Fruit fly (Drosophila melanogaster) whole organism, wandering third instar larva: ENCODE measurements around the gene CG5644.

Experiments used
- Abd-B ChIP-seq: fragments of >200 bp; optimal IDR thresholded peaks from 2 replicates; lab custom pipeline; 2017; ENCODE audit warnings: missing biosample characterization, missing genetic modification characterization
- CG32264 ChIP-seq: fragments of 200-800 bp; sonication (Bioruptor generic); optimal IDR thresholded peaks from 2 replicates; lab custom pipeline; 2016; ENCODE audit warnings: missing biosample characterization, missing genetic modification characterization
- CG9705 ChIP-seq: fragments of 200-800 bp; sonication (Bioruptor generic); optimal IDR thresholded peaks from 2 replicates; lab custom pipeline; 2018; ENCODE audit warnings: missing biosample characterization, mild to moderate bottlenecking, missing genetic modification characterization
- CrebA ChIP-seq: fragments of 200-800 bp; sonication (Bioruptor generic); optimal IDR thresholded peaks from 2 replicates; lab custom pipeline; 2016; ENCODE audit warnings: missing biosample characterization, mild to moderate bottlenecking, missing genetic modification characterization, borderline replicate concordance
- Dif ChIP-seq: fragments of 200-275, 200-300 bp; sonication (Bioruptor generic); optimal IDR thresholded peaks from 2 replicates; lab custom pipeline; 2018; ENCODE audit warnings: missing biosample characterization, missing genetic modification characterization; ENCODE audit not compliant: partially characterized antibody
- GATAd ChIP-seq: sonication (Bioruptor generic); optimal IDR thresholded peaks from 2 replicates; lab custom pipeline; 2016; ENCODE audit warnings: missing biosample characterization, missing genetic modification characterization
- HLH106 ChIP-seq: fragments of 200-800 bp; optimal IDR thresholded peaks from 3 replicates; lab custom pipeline; 2019; ENCODE audit warnings: missing biosample characterization, mild to moderate bottlenecking, missing genetic modification characterization, moderate library complexity
- Hnf4 ChIP-seq: fragments of 200-800 bp; sonication (Bioruptor generic); optimal IDR thresholded peaks from 2 replicates; lab custom pipeline; 2016; ENCODE audit warnings: missing biosample characterization, mild to moderate bottlenecking, missing genetic modification characterization
- Hr83 ChIP-seq: fragments of 200-300 bp; sonication (Bioruptor generic); optimal IDR thresholded peaks from 2 replicates; lab custom pipeline; 2016; ENCODE audit warnings: missing biosample characterization, mild to moderate bottlenecking, missing genetic modification characterization, moderate library complexity; ENCODE audit not compliant: poor library complexity, severe bottlenecking
- Jra ChIP-seq: sonication (Bioruptor generic); optimal IDR thresholded peaks from 2 replicates; lab custom pipeline; 2016; ENCODE audit warnings: missing biosample characterization, missing genetic modification characterization
- Myc ChIP-seq: fragments of >200 bp; optimal IDR thresholded peaks from 2 replicates; lab custom pipeline; 2017
- N ChIP-seq: fragments of >200 bp; optimal IDR thresholded peaks from 2 replicates; lab custom pipeline; 2018; ENCODE audit warnings: missing biosample characterization, missing external identifiers, missing genetic modification characterization
- OdsH ChIP-seq: fragments of 200-800 bp; sonication (Bioruptor generic); optimal IDR thresholded peaks from 2 replicates; lab custom pipeline; 2016; ENCODE audit warnings: missing biosample characterization, mild to moderate bottlenecking, missing genetic modification characterization
- Sp1 ChIP-seq: fragments of 200-800 bp; sonication (Bioruptor generic); optimal IDR thresholded peaks from 3 replicates; lab custom pipeline; 2019; ENCODE audit warnings: missing biosample characterization, mild to moderate bottlenecking, missing genetic modification characterization, moderate library complexity
- Vsx2 ChIP-seq: fragments of 200-300, 225-300 bp; sonication (Bioruptor generic); optimal IDR thresholded peaks from 2 replicates; lab custom pipeline; 2018; ENCODE audit warnings: missing biosample characterization, missing genetic modification characterization; ENCODE audit not compliant: partially characterized antibody
- br ChIP-seq: fragments of 200-800 bp; sonication (Bioruptor generic); optimal IDR thresholded peaks from 2 replicates; lab custom pipeline; 2016; ENCODE audit warnings: missing biosample characterization, missing genetic modification characterization
- brk ChIP-seq: fragments of 200-800 bp; sonication (Bioruptor generic); optimal IDR thresholded peaks from 2 replicates; lab custom pipeline; 2016; ENCODE audit warnings: missing biosample characterization, mild to moderate bottlenecking, missing genetic modification characterization
- dl ChIP-seq, 2 experiments: fragments of 175-275, 200-275 bp in 1 of 2; fragments of 200-275 bp in 1 of 2; sonication (Bioruptor generic); optimal IDR thresholded peaks; lab custom pipeline; 2018; ENCODE audit warnings: mild to moderate bottlenecking in 2 of 2, missing biosample characterization in 2 of 2, missing genetic modification characterization in 2 of 2, moderate library complexity in 2 of 2; ENCODE audit not compliant: partially characterized antibody in 2 of 2, insufficient read depth in 1 of 2
- dsf ChIP-seq: sonication (Bioruptor generic); optimal IDR thresholded peaks from 2 replicates; lab custom pipeline; 2016; ENCODE audit warnings: missing biosample characterization, missing genetic modification characterization, borderline replicate concordance
- ey ChIP-seq: fragments of 200-800 bp; sonication (Bioruptor generic); optimal IDR thresholded peaks from 2 replicates; lab custom pipeline; 2016; ENCODE audit warnings: missing biosample characterization, missing genetic modification characterization
- foxo ChIP-seq, 2 experiments: fragments of 200-800 bp; sonication (Bioruptor generic); optimal IDR thresholded peaks; 2 replicates in 1 of 2; 3 replicates in 1 of 2; lab custom pipeline; 2016 to 2017; ENCODE audit warnings: missing biosample characterization in 2 of 2, missing genetic modification characterization in 2 of 2
- fru ChIP-seq: fragments of 200-800 bp; sonication (Bioruptor generic); optimal IDR thresholded peaks from 3 replicates; lab custom pipeline; 2016; ENCODE audit warnings: missing biosample characterization, mild to moderate bottlenecking, missing genetic modification characterization
- h ChIP-seq: fragments of 200-800 bp; sonication (Bioruptor generic); optimal IDR thresholded peaks from 3 replicates; lab custom pipeline; 2016; ENCODE audit warnings: missing biosample characterization, mild to moderate bottlenecking, missing genetic modification characterization
- jim ChIP-seq: fragments of 175-275, 200-325 bp; sonication (Bioruptor generic); optimal IDR thresholded peaks from 2 replicates; lab custom pipeline; 2016; ENCODE audit warnings: missing biosample characterization, mild to moderate bottlenecking, missing genetic modification characterization
- lola ChIP-seq: fragments of >200 bp; optimal IDR thresholded peaks from 2 replicates; lab custom pipeline; 2017; ENCODE audit warnings: missing biosample characterization, missing genetic modification characterization
- psq ChIP-seq: fragments of 200-800 bp; sonication (Bioruptor generic); optimal IDR thresholded peaks from 3 replicates; lab custom pipeline; 2017; ENCODE audit warnings: missing biosample characterization, mild to moderate bottlenecking, missing genetic modification characterization, moderate library complexity
- rgr ChIP-seq: fragments of 200-800 bp; sonication (Bioruptor generic); optimal IDR thresholded peaks from 3 replicates; lab custom pipeline; 2016; ENCODE audit warnings: missing biosample characterization, mild to moderate bottlenecking, missing genetic modification characterization
- sage ChIP-seq: fragments of 200-800 bp; sonication (Bioruptor generic); optimal IDR thresholded peaks from 2 replicates; lab custom pipeline; 2016; ENCODE audit warnings: missing biosample characterization, mild to moderate bottlenecking, missing genetic modification characterization
- sv ChIP-seq: fragments of 200-800 bp; sonication (Bioruptor generic); optimal IDR thresholded peaks from 3 replicates; lab custom pipeline; 2016; ENCODE audit warnings: missing biosample characterization, missing genetic modification characterization
- tai ChIP-seq: sonication (Bioruptor generic); optimal IDR thresholded peaks from 2 replicates; lab custom pipeline; 2016; ENCODE audit warnings: missing biosample characterization, missing genetic modification characterization
- usp ChIP-seq: fragments of >200 bp; optimal IDR thresholded peaks from 2 replicates; lab custom pipeline; 2017; ENCODE audit warnings: missing biosample characterization, missing genetic modification characterization

The CG5644 gene

DNA sequence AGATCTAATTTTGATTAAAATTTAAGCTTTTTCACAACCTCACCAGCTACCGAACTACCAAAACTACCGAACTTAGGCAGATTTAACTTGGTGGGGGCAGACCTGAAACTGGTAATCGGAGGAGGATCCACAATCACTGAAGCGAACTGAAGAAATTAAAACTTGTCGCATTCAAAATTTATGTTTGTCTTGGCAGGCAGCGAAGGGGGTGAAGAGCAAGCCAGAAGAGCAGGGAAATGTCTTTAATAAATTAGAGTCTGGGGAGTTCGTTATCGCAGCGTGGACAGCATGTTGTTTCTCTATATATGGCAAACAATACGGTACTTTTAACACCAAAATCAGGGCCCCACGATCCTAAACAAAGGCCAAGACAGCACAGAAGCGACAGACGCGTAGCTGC, 45.5 kb upstream of the CG5644 start:
- TF ChIP-seq foxo (GFP tag; optimal IDR thresholded peaks at IDR 0.05; lab: Kevin White, UChicago), result no peak
- no peak for TF ChIP-seq rgr (GFP tag; lab: Kevin White, UChicago)
- TF ChIP-seq OdsH, result no peak
- no peak for TF ChIP-seq brk (GFP tag; lab: Kevin White, UChicago)
- TF ChIP-seq, all 38 proteins: peak for 0

DNA sequence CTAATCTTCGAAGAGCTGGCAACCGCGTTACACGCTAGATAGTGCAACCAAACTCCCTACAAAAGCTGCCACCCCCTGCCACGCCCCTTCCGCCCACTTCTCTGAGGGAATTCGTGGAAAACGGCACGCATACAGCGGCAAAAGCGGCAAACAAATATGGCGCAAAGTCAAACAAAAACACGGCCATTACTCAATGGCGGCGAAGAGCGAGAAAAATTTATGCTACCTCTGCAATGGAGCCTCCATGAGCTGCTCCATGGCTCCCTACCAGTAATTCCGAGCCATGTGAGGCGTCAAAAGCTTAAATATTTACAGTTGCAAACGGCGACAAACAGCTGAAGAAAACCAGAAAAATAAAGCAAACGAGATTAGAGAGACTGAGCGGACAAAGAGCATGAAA, 45.1 kb upstream of the CG5644 start:
- TF ChIP-seq br, result no peak
- no peak for TF ChIP-seq tai (GFP tag; lab: Kevin White, UChicago)
- TF ChIP-seq, all 38 proteins: peak for 0

dm6 chr3L:9023627-9024026, 43.9 kb upstream of the CG5644 start:
- TF ChIP-seq brk (GFP tag; lab: Kevin White, UChicago), result no peak
- no peak for TF ChIP-seq jim (GFP tag; lab: Kevin White, UChicago)
- TF ChIP-seq sv (GFP tag; lab: Kevin White, UChicago), result peak; percentile 55
- TF ChIP-seq Jra (GFP tag; lab: Kevin White, UChicago), result no peak
- peak; percentile 34 for TF ChIP-seq ey (GFP tag; lab: Kevin White, UChicago)
- no peak for TF ChIP-seq Vsx2 (GFP tag; lab: Kevin White, UChicago)
- TF ChIP-seq h (GFP tag; lab: Kevin White, UChicago), result peak; percentile 39
- TF ChIP-seq Abd-B, result no peak
- TF ChIP-seq OdsH, result peak; percentile 7
- no peak for TF ChIP-seq tai (GFP tag; lab: Kevin White, UChicago)
- TF ChIP-seq usp, result no peak
- TF ChIP-seq dsf (GFP tag; lab: Kevin White, UChicago), result no peak
- peak; percentile 0 for TF ChIP-seq HLH106 (tag; lab: Kevin White, UChicago)
- TF ChIP-seq Hnf4 (GFP tag; lab: Kevin White, UChicago), result no peak
- TF ChIP-seq fru, result no peak
- peak; percentile 8 for TF ChIP-seq br
- no peak for TF ChIP-seq CG32264 (GFP tag; lab: Kevin White, UChicago)
- TF ChIP-seq dl (GFP tag; optimal IDR thresholded peaks at IDR 0.05; lab: Kevin White, UChicago; ENCODE audit: insufficient read depth in 1 of 2, partially characterized antibody in 2 of 2), result no peak
- no peak for TF ChIP-seq Sp1 (GFP tag; lab: Kevin White, UChicago)
- no peak for TF ChIP-seq Myc (lab: Kevin White, UChicago)
- TF ChIP-seq psq, result no peak
- no peak for TF ChIP-seq Dif (GFP tag; lab: Kevin White, UChicago)
- peak in 1 of 2 experiments; percentile 15 for TF ChIP-seq foxo (GFP tag; optimal IDR thresholded peaks at IDR 0.05; lab: Kevin White, UChicago)
- no peak for TF ChIP-seq sage (GFP tag; lab: Kevin White, UChicago)
- no peak for TF ChIP-seq CG9705 (GFP tag; lab: Kevin White, UChicago)
- no peak for TF ChIP-seq N (GFP tag; lab: Kevin White, UChicago)
- no peak for TF ChIP-seq Hr83 (GFP tag; lab: Kevin White, UChicago)
- TF ChIP-seq GATAd (GFP tag; lab: Kevin White, UChicago), result no peak
- no peak for TF ChIP-seq CrebA (GFP tag; lab: Kevin White, UChicago)

dm6 chr3L:9020436-9021370, 41.0 kb upstream of the CG5644 start:
- TF ChIP-seq h (GFP tag; lab: Kevin White, UChicago) (peak; percentile 4), lola (GFP tag; lab: Kevin White, UChicago) (no peak)
